Fruit fly (Drosophila melanogaster) whole organism: Measurements from ENCODE around the gene wake.

Experiments used
- CG8478 ChIP-seq: fragments of >200 bp; optimal IDR thresholded peaks from 2 replicates; lab custom pipeline; 2018; ENCODE audit warnings: inconsistent platforms
- Dll ChIP-seq: fragments of >200 bp; optimal IDR thresholded peaks from 2 replicates; lab custom pipeline; 2017
- EcR ChIP-seq, 2 experiments: fragments of >200 bp; optimal IDR thresholded peaks; 2 replicates each; lab custom pipeline; 2017; ENCODE audit warnings: missing biosample characterization in 2 of 2, missing genetic modification characterization in 2 of 2, missing genetic modification reagents in 2 of 2
- pan ChIP-seq: fragments of >200 bp; optimal IDR thresholded peaks from 2 replicates; lab custom pipeline; 2017
- psq ChIP-seq: fragments of >200 bp; optimal IDR thresholded peaks from 2 replicates; lab custom pipeline; 2017
- usp ChIP-seq: fragments of >200 bp; optimal IDR thresholded peaks from 2 replicates; lab custom pipeline; 2017; ENCODE audit warnings: missing biosample characterization, missing genetic modification characterization, mixed read lengths

dm6 chr3R:22666449-22667283 is 27.1 kb downstream of the wake start:
- TF ChIP-seq psq (lab: Kevin White, UChicago) = no peak
- no peak for TF ChIP-seq pan
- TF ChIP-seq usp (GFP tag; lab: Kevin White, UChicago) = no peak
- no peak for TF ChIP-seq EcR (GFP tag; optimal IDR thresholded peaks at IDR 0.05; lab: Kevin White, UChicago)
- TF ChIP-seq CG8478 (lab: Kevin White, UChicago) = no peak
- no peak for TF ChIP-seq Dll (lab: Kevin White, UChicago)
